3 fruit fly cellular contexts compared by ENCODE assay signal in genomic region chrX:1858867-1859266, dm6.
TF ChIP-seq lines count a peak whose summit lies in the region.

Gene Lamtor5 (minus strand): TSS chrX:1858971.

TF ChIP-seq in whole organism, adult, 20 proteins besides CTCF, POLR2A, EP300 and RAD21 (continued from another document):
- peak; percentile 45 for TF ChIP-seq CG12768 (GFP tag; optimal IDR thresholded peaks at IDR 0.05; lab: Kevin White, UChicago)
- peak; percentile 2 for TF ChIP-seq ovo (GFP tag; optimal IDR thresholded peaks at IDR 0.05; lab: Kevin White, UChicago)
TF ChIP-seq in whole organism, adult: peak in this region for 13.

TF ChIP-seq in whole organism, embryonic, 481 proteins besides CTCF, POLR2A, EP300 and RAD21 (continued from another document and continues in another):
- no peak for TF ChIP-seq fd102C (GFP tag; optimal IDR thresholded peaks at IDR 0.05; lab: Kevin White, UChicago)
- TF ChIP-seq CG14014 (GFP tag; IDR thresholded peaks at IDR 0.05; lab: Robert Waterston, UW), result peak; percentile 34; the same call in 1 of the 2 replicates
- no peak for TF ChIP-seq CG11247 (GFP tag; IDR thresholded peaks at IDR 0.05; lab: Robert Waterston, UW)
- no peak for TF ChIP-seq grn (GFP tag; optimal IDR thresholded peaks at IDR 0.05; lab: Kevin White, UChicago)
- TF ChIP-seq lbe (GFP tag; optimal IDR thresholded peaks at IDR 0.05; lab: Kevin White, UChicago), result no peak
- TF ChIP-seq Dref (GFP tag; IDR thresholded peaks at IDR 0.05; lab: Robert Waterston, UW), result no peak
- TF ChIP-seq ab (GFP tag; optimal IDR thresholded peaks at IDR 0.05; lab: Kevin White, UChicago), result no peak
- peak in 1 of 2 experiments; percentile 8 for TF ChIP-seq insv (GFP tag; optimal IDR thresholded peaks at IDR 0.05; lab: Kevin White, UChicago)
- TF ChIP-seq CG7271 (tag; optimal IDR thresholded peaks at IDR 0.05; lab: Kevin White, UChicago), result no peak
- no peak for TF ChIP-seq Optix (GFP tag; IDR thresholded peaks at IDR 0.05; lab: Robert Waterston, UW)
- TF ChIP-seq Hey (tag; optimal IDR thresholded peaks at IDR 0.05; lab: Kevin White, UChicago), result no peak
- TF ChIP-seq cad (GFP tag; optimal IDR thresholded peaks at IDR 0.05; lab: Kevin White, UChicago), result no peak
- TF ChIP-seq B-H1 (GFP tag; IDR thresholded peaks at IDR 0.05; lab: Robert Waterston, UW), result peak; percentile 21; the same call in 1 of the 3 replicates
- no peak for TF ChIP-seq hkb (optimal IDR thresholded peaks at IDR 0.05; lab: Kevin White, UChicago)
- TF ChIP-seq hkb (GFP tag; IDR thresholded peaks at IDR 0.05; lab: Robert Waterston, UW), result peak; percentile 39; the same call in 1 of the 2 replicates
- no peak for TF ChIP-seq chn (GFP tag; optimal IDR thresholded peaks at IDR 0.05; lab: Kevin White, UChicago)
- TF ChIP-seq hb (GFP tag; IDR thresholded peaks at IDR 0.05; lab: Robert Waterston, UW; ENCODE audit: partially characterized antibody), result no peak
- TF ChIP-seq CG4282 (GFP tag; optimal IDR thresholded peaks at IDR 0.05; lab: Kevin White, UChicago), result peak; percentile 68
- peak; percentile 72 for TF ChIP-seq CG32532 (GFP tag; IDR thresholded peaks at IDR 0.05; lab: Robert Waterston, UW)
- peak; percentile 88 for TF ChIP-seq MBD-R2 (GFP tag; IDR thresholded peaks at IDR 0.05; lab: Robert Waterston, UW)
- TF ChIP-seq CG10565 (GFP tag; optimal IDR thresholded peaks at IDR 0.05; lab: Kevin White, UChicago), result no peak
- peak; percentile 38 to 44 for TF ChIP-seq dpn (GFP tag; optimal IDR thresholded peaks at IDR 0.05; lab: Kevin White, UChicago)
- peak; percentile 34 for TF ChIP-seq Dek (tag; optimal IDR thresholded peaks at IDR 0.05; lab: Kevin White, UChicago)
- no peak for TF ChIP-seq gcm2 (GFP tag; optimal IDR thresholded peaks at IDR 0.05; lab: Kevin White, UChicago)
- TF ChIP-seq CG3163 (GFP tag; optimal IDR thresholded peaks at IDR 0.05; lab: Kevin White, UChicago), result no peak
- no peak for TF ChIP-seq Ets65A (GFP tag; lab: Kevin White, UChicago)
- TF ChIP-seq CG9215 (GFP tag; IDR thresholded peaks at IDR 0.05; lab: Robert Waterston, UW), result no peak
- TF ChIP-seq en (GFP tag; optimal IDR thresholded peaks at IDR 0.05; lab: Kevin White, UChicago), result no peak
- TF ChIP-seq ewg (GFP tag; optimal IDR thresholded peaks at IDR 0.05; lab: Kevin White, UChicago), result no peak
- peak; percentile 29 for TF ChIP-seq CHES-1-like (GFP tag; optimal IDR thresholded peaks at IDR 0.05; lab: Kevin White, UChicago)
- peak; percentile 27; the same call in 1 of the 3 replicates for TF ChIP-seq Aef1 (GFP tag; IDR thresholded peaks at IDR 0.05; lab: Robert Waterston, UW)
- peak; percentile 73 for TF ChIP-seq slbo (GFP tag; IDR thresholded peaks at IDR 0.05; lab: Robert Waterston, UW)
- peak; percentile 43 for TF ChIP-seq CG13894 (tag; optimal IDR thresholded peaks at IDR 0.05; lab: Kevin White, UChicago)
- TF ChIP-seq CG18764 (GFP tag; optimal IDR thresholded peaks at IDR 0.05; lab: Kevin White, UChicago), result no peak
- no peak for TF ChIP-seq CG17612 (GFP tag; IDR thresholded peaks at IDR 0.05; lab: Robert Waterston, UW)
- TF ChIP-seq CG6175 (GFP tag; IDR thresholded peaks at IDR 0.05; lab: Robert Waterston, UW), result 0 out of 3 replicates have a peak, but pooled peaks have one; percentile 10
- TF ChIP-seq CG13624 (GFP tag; optimal IDR thresholded peaks at IDR 0.05; lab: Kevin White, UChicago), result peak; percentile 21
- TF ChIP-seq Doc2 (GFP tag; IDR thresholded peaks at IDR 0.05; lab: Robert Waterston, UW), result no peak
- TF ChIP-seq gfzf (GFP tag; optimal IDR thresholded peaks at IDR 0.05; lab: Kevin White, UChicago), result peak; percentile 73
- TF ChIP-seq chif (GFP tag; optimal IDR thresholded peaks at IDR 0.05; lab: Kevin White, UChicago), result peak in 1 of 2 experiments; percentile 37
- peak; percentile 49 for TF ChIP-seq oc (tag; optimal IDR thresholded peaks at IDR 0.05; lab: Kevin White, UChicago)
- TF ChIP-seq Oaz (GFP tag; IDR thresholded peaks at IDR 0.05; lab: Robert Waterston, UW), result no peak
- no peak for TF ChIP-seq pfk (GFP tag; optimal IDR thresholded peaks at IDR 0.05; lab: Kevin White, UChicago)
- TF ChIP-seq Dip3 (GFP tag; optimal IDR thresholded peaks at IDR 0.05; lab: Kevin White, UChicago), result peak; percentile 30
- TF ChIP-seq unpg (GFP tag; optimal IDR thresholded peaks at IDR 0.05; lab: Kevin White, UChicago), result peak; percentile 53
- TF ChIP-seq caup (GFP tag; optimal IDR thresholded peaks at IDR 0.05; lab: Kevin White, UChicago; ENCODE audit: severe bottlenecking), result peak; percentile 36
- no peak for TF ChIP-seq CG6654 (GFP tag; optimal IDR thresholded peaks at IDR 0.05; lab: Kevin White, UChicago)
- TF ChIP-seq fru (optimal IDR thresholded peaks at IDR 0.05; lab: Kevin White, UChicago), result no peak
- TF ChIP-seq HLH4C (GFP tag; IDR thresholded peaks at IDR 0.05; lab: Robert Waterston, UW; ENCODE audit: partially characterized antibody), result peak; percentile 28; the same call in 1 of the 3 replicates
- peak; percentile 60 for TF ChIP-seq lilli (GFP tag; optimal IDR thresholded peaks at IDR 0.05; lab: Kevin White, UChicago)
- peak; percentile 56 for TF ChIP-seq CG7839 (tag; optimal IDR thresholded peaks at IDR 0.05; lab: Kevin White, UChicago)
- TF ChIP-seq sens-2 (GFP tag; IDR thresholded peaks at IDR 0.05; lab: Robert Waterston, UW), result no peak
- TF ChIP-seq CG17359 (tag; optimal IDR thresholded peaks at IDR 0.05; lab: Kevin White, UChicago), result peak; percentile 44
- TF ChIP-seq gt (GFP tag; IDR thresholded peaks at IDR 0.05; lab: Robert Waterston, UW), result no peak
- TF ChIP-seq twi (tag; optimal IDR thresholded peaks at IDR 0.05; lab: Kevin White, UChicago), result no peak
- TF ChIP-seq trh (GFP tag; optimal IDR thresholded peaks at IDR 0.05; lab: Kevin White, UChicago), result no peak
- TF ChIP-seq CG11695 (GFP tag; IDR thresholded peaks at IDR 0.05; lab: Robert Waterston, UW), result peak; percentile 38; the same call in 1 of the 3 replicates
- TF ChIP-seq CG13424 (tag; optimal IDR thresholded peaks at IDR 0.05; lab: Kevin White, UChicago), result peak; percentile 50
- TF ChIP-seq CrebB (tag; optimal IDR thresholded peaks at IDR 0.05; lab: Kevin White, UChicago), result peak; percentile 5
- TF ChIP-seq CG34422 (GFP tag; IDR thresholded peaks at IDR 0.05; lab: Robert Waterston, UW), result peak; percentile 59; the same call in 1 of the 3 replicates
- peak; percentile 32 for TF ChIP-seq NfI (GFP tag; optimal IDR thresholded peaks at IDR 0.05; lab: Kevin White, UChicago)
- TF ChIP-seq klu (GFP tag; IDR thresholded peaks at IDR 0.05; lab: Robert Waterston, UW), result peak; percentile 15; the same call in 1 of the 2 replicates
- peak; percentile 69 for TF ChIP-seq ci (GFP tag; IDR thresholded peaks at IDR 0.05; lab: Robert Waterston, UW)
- peak; percentile 1 for TF ChIP-seq NC2β (GFP tag; optimal IDR thresholded peaks at IDR 0.05; lab: Kevin White, UChicago)
- TF ChIP-seq row (GFP tag; IDR thresholded peaks at IDR 0.05; lab: Robert Waterston, UW), result peak; percentile 84

TF ChIP-seq in whole organism, prepupa, 60 proteins besides CTCF, POLR2A, EP300 and RAD21 (continued from another document):
- peak; percentile 34 for TF ChIP-seq OdsH (GFP tag; optimal IDR thresholded peaks at IDR 0.05; lab: Kevin White, UChicago)
- peak; percentile 23 for TF ChIP-seq dsx (GFP tag; optimal IDR thresholded peaks at IDR 0.05; lab: Kevin White, UChicago; ENCODE audit: poor library complexity, severe bottlenecking)
- TF ChIP-seq vri (GFP tag; optimal IDR thresholded peaks at IDR 0.05; lab: Kevin White, UChicago), result peak; percentile 45
- TF ChIP-seq CG9139 (GFP tag; optimal IDR thresholded peaks at IDR 0.05; lab: Kevin White, UChicago), result no peak
- TF ChIP-seq Hr38 (GFP tag; optimal IDR thresholded peaks at IDR 0.05; lab: Kevin White, UChicago), result no peak
- TF ChIP-seq cyc (GFP tag; optimal IDR thresholded peaks at IDR 0.05; lab: Kevin White, UChicago), result peak; percentile 14
- peak; percentile 24 for TF ChIP-seq CG6792 (GFP tag; optimal IDR thresholded peaks at IDR 0.05; lab: Kevin White, UChicago)
- peak; percentile 39 for TF ChIP-seq CG10669 (GFP tag; optimal IDR thresholded peaks at IDR 0.05; lab: Kevin White, UChicago)
- TF ChIP-seq CG32006 (GFP tag; optimal IDR thresholded peaks at IDR 0.05; lab: Kevin White, UChicago), result peak; percentile 37
- TF ChIP-seq ss (GFP tag; optimal IDR thresholded peaks at IDR 0.05; lab: Kevin White, UChicago), result peak; percentile 3 to 39
- TF ChIP-seq Smox (GFP tag; optimal IDR thresholded peaks at IDR 0.05; lab: Kevin White, UChicago), result peak; percentile 51
- peak; percentile 64 for TF ChIP-seq Eip75B (GFP tag; optimal IDR thresholded peaks at IDR 0.05; lab: Kevin White, UChicago)
- TF ChIP-seq CG15336 (GFP tag; IDR thresholded peaks at IDR 0.05; lab: Robert Waterston, UW), result peak; percentile 55
- TF ChIP-seq CG3919 (GFP tag; optimal IDR thresholded peaks at IDR 0.05; lab: Kevin White, UChicago), result peak; percentile 38
- peak; percentile 48 for TF ChIP-seq CG10631 (GFP tag; optimal IDR thresholded peaks at IDR 0.05; lab: Kevin White, UChicago)
- TF ChIP-seq Hr4 (GFP tag; optimal IDR thresholded peaks at IDR 0.05; lab: Kevin White, UChicago), result peak; percentile 45
- TF ChIP-seq CG3032 (tag; optimal IDR thresholded peaks at IDR 0.05; lab: Kevin White, UChicago), result peak; percentile 37
- peak; percentile 69 for TF ChIP-seq Sox102F (GFP tag; optimal IDR thresholded peaks at IDR 0.05; lab: Kevin White, UChicago)
- TF ChIP-seq CG6808 (GFP tag; optimal IDR thresholded peaks at IDR 0.05; lab: Kevin White, UChicago), result peak; percentile 7
- peak; percentile 5 for TF ChIP-seq fd85E (GFP tag; optimal IDR thresholded peaks at IDR 0.05; lab: Kevin White, UChicago)
- TF ChIP-seq CG8319 (GFP tag; optimal IDR thresholded peaks at IDR 0.05; lab: Kevin White, UChicago), result no peak
- peak; percentile 49 for TF ChIP-seq acj6 (GFP tag; optimal IDR thresholded peaks at IDR 0.05; lab: Kevin White, UChicago)
- no peak for TF ChIP-seq Sox15 (GFP tag; optimal IDR thresholded peaks at IDR 0.05; lab: Kevin White, UChicago)
- no peak for TF ChIP-seq CG6854 (GFP tag; optimal IDR thresholded peaks at IDR 0.05; lab: Kevin White, UChicago)
- TF ChIP-seq CG8119 (GFP tag; IDR thresholded peaks at IDR 0.05; lab: Robert Waterston, UW), result peak; percentile 25; the same call in 1 of the 3 replicates
- peak; percentile 10 for TF ChIP-seq Blimp-1 (GFP tag; optimal IDR thresholded peaks at IDR 0.05; lab: Kevin White, UChicago)
- TF ChIP-seq Gug (GFP tag; IDR thresholded peaks at IDR 0.05; lab: Robert Waterston, UW), result no peak
- peak; percentile 44 for TF ChIP-seq net (GFP tag; optimal IDR thresholded peaks at IDR 0.05; lab: Kevin White, UChicago)
- no peak for TF ChIP-seq fkh (GFP tag; optimal IDR thresholded peaks at IDR 0.05; lab: Kevin White, UChicago)
- TF ChIP-seq CG6276 (GFP tag; optimal IDR thresholded peaks at IDR 0.05; lab: Kevin White, UChicago), result no peak
- TF ChIP-seq CG8632 (GFP tag; optimal IDR thresholded peaks at IDR 0.05; lab: Kevin White, UChicago), result peak; percentile 36
- peak; percentile 63 for TF ChIP-seq lz (GFP tag; optimal IDR thresholded peaks at IDR 0.05; lab: Kevin White, UChicago)
- no peak for TF ChIP-seq CG11902 (GFP tag; optimal IDR thresholded peaks at IDR 0.05; lab: Kevin White, UChicago)
- no peak for TF ChIP-seq Lpt (GFP tag; optimal IDR thresholded peaks at IDR 0.05; lab: Kevin White, UChicago)
- peak; percentile 54 for TF ChIP-seq Met (GFP tag; optimal IDR thresholded peaks at IDR 0.05; lab: Kevin White, UChicago)
- TF ChIP-seq dac (GFP tag; optimal IDR thresholded peaks at IDR 0.05; lab: Kevin White, UChicago), result no peak
- TF ChIP-seq pdm3 (GFP tag; optimal IDR thresholded peaks at IDR 0.05; lab: Kevin White, UChicago), result peak; percentile 40
- TF ChIP-seq spab (GFP tag; optimal IDR thresholded peaks at IDR 0.05; lab: Kevin White, UChicago), result no peak
- peak; percentile 36 for TF ChIP-seq Ets96B (tag; optimal IDR thresholded peaks at IDR 0.05; lab: Kevin White, UChicago)
- peak; percentile 22 for TF ChIP-seq CG34406 (GFP tag; optimal IDR thresholded peaks at IDR 0.05; lab: Kevin White, UChicago)
